Worm (Caenorhabditis elegans): Measurements from ENCODE around the gene dsh-2.

DNA sequence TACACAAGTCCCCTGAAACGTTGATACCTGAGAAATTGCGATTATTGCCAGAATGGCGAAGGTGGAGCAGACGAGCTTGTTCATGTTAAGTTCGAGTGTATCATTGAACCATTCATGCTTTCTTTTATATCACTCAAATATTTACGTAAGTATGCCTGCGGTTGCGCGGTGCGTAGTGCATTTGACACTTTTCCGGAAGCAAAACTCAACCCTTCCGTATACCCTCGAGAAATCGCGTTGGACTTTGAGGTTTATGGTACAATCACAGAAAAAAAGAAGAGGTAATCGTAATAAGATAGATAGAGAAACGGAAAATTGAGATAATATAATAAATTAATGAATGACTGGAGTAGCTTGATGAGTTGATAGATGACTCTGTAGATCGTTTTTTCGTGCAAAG is 11.4 kb downstream of the dsh-2 start, which contains the start of gene idpb-2:
- TF ChIP-seq blmp-1 (tag; optimal IDR thresholded peaks at IDR 0.05; ENCODE audit: insufficient read depth) (no peak), nhr-12 (tag; optimal IDR thresholded peaks at IDR 0.05) (no peak), snpc-4 (tag; optimal IDR thresholded peaks at IDR 0.05) (no peak), lin-39 (tag; optimal IDR thresholded peaks at IDR 0.05) (no peak), nhr-77 (tag; optimal IDR thresholded peaks at IDR 0.05) (no peak), elt-1 (tag; optimal IDR thresholded peaks at IDR 0.05) (no peak), unc-62 (GFP tag; optimal IDR thresholded peaks at IDR 0.05) (no peak), skn-1 (tag; optimal IDR thresholded peaks at IDR 0.05) (no peak), sma-9 (GFP tag; optimal IDR thresholded peaks at IDR 0.05) (no peak), sma-9 (tag; optimal IDR thresholded peaks at IDR 0.05) (no peak), egl-27 (tag; optimal IDR thresholded peaks at IDR 0.05) (no peak), ceh-16 (tag; optimal IDR thresholded peaks at IDR 0.05) (no peak), F13H6.1 (tag; optimal IDR thresholded peaks at IDR 0.05) (no peak), ztf-4 (tag; optimal IDR thresholded peaks at IDR 0.05) (no peak)
